Worm (Caenorhabditis elegans) whole organism, L4 larva: ENCODE data around the gene F33A8.7.

Source experiments
- D1046.2 ChIP-seq: fragments of 200-800 bp; sonication (Bioruptor generic); IDR thresholded peaks from 2 replicates; pipeline ENCODE4 v1.3.6; 2022; ENCODE audit warnings: missing genetic modification characterization, missing compliant biosample characterization
- F44E2.7 ChIP-seq: fragments of 200-800 bp; sonication (Bioruptor generic); IDR thresholded peaks from 2 replicates; pipeline ENCODE4 v2.1.2; 2022; ENCODE audit warnings: missing genetic modification characterization, missing compliant biosample characterization
- F49E8.2 ChIP-seq: sonication (generic microtip); optimal IDR thresholded peaks from 2 replicates; lab custom pipeline; 2016; ENCODE audit warnings: missing compliant biosample characterization, mild to moderate bottlenecking, missing genetic modification characterization, borderline replicate concordance
- R02D3.7 ChIP-seq: fragments of 150-350 bp; sonication (generic microtip); optimal IDR thresholded peaks from 3 replicates; lab custom pipeline; 2014; ENCODE audit warnings: missing biosample characterization, missing genetic modification characterization
- T20F7.1 ChIP-seq: fragments of 200-800 bp; sonication (Bioruptor generic); optimal IDR thresholded peaks from 2 replicates; lab custom pipeline; 2018; ENCODE audit warnings: mild to moderate bottlenecking, missing genetic modification characterization, missing compliant biosample characterization
- T26A8.4 ChIP-seq: fragments of 200-800 bp; sonication (Bioruptor generic); IDR thresholded peaks from 2 replicates; pipeline ENCODE4 v1.3.6; 2022; ENCODE audit warnings: missing genetic modification characterization, missing compliant biosample characterization
- Y105C5A.15 ChIP-seq: fragments of 200-800 bp; sonication (Bioruptor generic); IDR thresholded peaks from 2 replicates; pipeline ENCODE4 v1.3.6; 2022; ENCODE audit warnings: missing genetic modification characterization, missing compliant biosample characterization
- Y75B8A.6 ChIP-seq: fragments of 200-800 bp; sonication (Bioruptor generic); IDR thresholded peaks from 2 replicates; pipeline ENCODE4 v1.3.6; 2022; ENCODE audit warnings: missing genetic modification reagents, missing genetic modification characterization, missing compliant biosample characterization
- ZK546.5 ChIP-seq, 2 experiments: sonication (generic microtip); optimal IDR thresholded peaks; 2 replicates each; lab custom pipeline; 2017; ENCODE audit warnings: missing biosample characterization in 2 of 2, missing genetic modification characterization in 2 of 2
- ceh-20 ChIP-seq: fragments of 200-800 bp; sonication (Bioruptor generic); IDR thresholded peaks from 2 replicates; pipeline ENCODE4 v1.3.6; 2022; ENCODE audit warnings: missing genetic modification reagents, missing genetic modification characterization, missing compliant biosample characterization
- ceh-28 ChIP-seq: fragments of 150-350 bp; optimal IDR thresholded peaks from 2 replicates; lab custom pipeline; 2014; ENCODE audit warnings: missing biosample characterization, missing genetic modification reagents, missing genetic modification characterization
- ceh-82 ChIP-seq: sonication (generic microtip); optimal IDR thresholded peaks from 2 replicates; lab custom pipeline; 2017; ENCODE audit warnings: missing biosample characterization, missing genetic modification characterization
- daf-19 ChIP-seq: fragments of 200-800 bp; sonication (Bioruptor generic); conservative IDR thresholded peaks from 2 replicates; pipeline ENCODE4 v1.3.6; 2022; ENCODE audit warnings: missing genetic modification characterization, missing compliant biosample characterization
- daf-8 ChIP-seq: fragments of 200-800 bp; sonication (Bioruptor generic); IDR thresholded peaks from 2 replicates; pipeline ENCODE4 v1.3.6; 2022; ENCODE audit warnings: missing genetic modification characterization, missing compliant biosample characterization
- dmd-6 ChIP-seq: fragments of 200-800 bp; sonication (Bioruptor generic); IDR thresholded peaks from 2 replicates; pipeline ENCODE4 v1.3.6; 2022; ENCODE audit warnings: missing genetic modification reagents, missing genetic modification characterization, missing compliant biosample characterization
- duxl-1 ChIP-seq: sonication (generic microtip); optimal IDR thresholded peaks from 2 replicates; lab custom pipeline; 2016; ENCODE audit warnings: mild to moderate bottlenecking, missing genetic modification characterization, moderate library complexity, missing compliant biosample characterization; ENCODE audit not compliant: poor library complexity
- hif-1 ChIP-seq, 2 experiments: sonication (generic microtip); optimal IDR thresholded peaks; 2 replicates each; lab custom pipeline; 2016 to 2017; ENCODE audit warnings: missing compliant biosample characterization in 2 of 2, missing genetic modification characterization in 2 of 2, missing genetic modification reagents in 2 of 2, missing genotype in 2 of 2, mild to moderate bottlenecking in 1 of 2
- jun-1 ChIP-seq: fragments of 150-350 bp; optimal IDR thresholded peaks from 2 replicates; lab custom pipeline; 2014; ENCODE audit warnings: missing biosample characterization, missing genetic modification reagents, missing genetic modification characterization
- lim-7 ChIP-seq: fragments of 200-800 bp; sonication (Bioruptor generic); IDR thresholded peaks from 2 replicates; pipeline ENCODE4 v1.3.6; 2022; ENCODE audit warnings: missing genetic modification characterization, missing compliant biosample characterization
- lin-1 ChIP-seq: fragments of 200-800 bp; sonication (Bioruptor generic); IDR thresholded peaks from 2 replicates; pipeline ENCODE4 v1.3.6; 2022; ENCODE audit warnings: missing genetic modification reagents, missing genetic modification characterization, missing compliant biosample characterization
- lin-13 ChIP-seq: fragments of 150-350 bp; optimal IDR thresholded peaks from 2 replicates; lab custom pipeline; 2014; ENCODE audit warnings: missing biosample characterization, missing genetic modification reagents, missing genetic modification characterization
- lin-15B ChIP-seq: fragments of 150-350 bp; sonication (generic microtip); optimal IDR thresholded peaks from 3 replicates; lab custom pipeline; 2014; ENCODE audit warnings: missing biosample characterization, missing genetic modification characterization
- lin-38 ChIP-seq: fragments of 200-800 bp; sonication (Bioruptor generic); IDR thresholded peaks from 2 replicates; pipeline ENCODE4 v1.3.6; 2022; ENCODE audit warnings: missing genetic modification reagents, missing genetic modification characterization, missing compliant biosample characterization
- madf-5 ChIP-seq, 2 experiments: fragments of 200-800 bp; sonication (Bioruptor generic); IDR thresholded peaks; 2 replicates each; pipeline ENCODE4 v1.3.6; 2022; ENCODE audit warnings: missing compliant biosample characterization in 2 of 2, missing genetic modification characterization in 2 of 2
- mdl-1 ChIP-seq, 2 experiments: fragments of 150-350 bp in 1 of 2; sonication (generic microtip) in 1 of 2; optimal IDR thresholded peaks; 2 replicates each; lab custom pipeline; 2014 to 2017; ENCODE audit warnings: missing biosample characterization in 2 of 2, missing genetic modification characterization in 2 of 2
- mdt-29 ChIP-seq: fragments of 200-800 bp; sonication (Bioruptor generic); IDR thresholded peaks from 2 replicates; pipeline ENCODE4 v1.3.6; 2022; ENCODE audit warnings: missing genetic modification reagents, missing genetic modification characterization, missing compliant biosample characterization
- mes-2 ChIP-seq: sonication (generic microtip); optimal IDR thresholded peaks from 2 replicates; lab custom pipeline; 2016; ENCODE audit warnings: missing genotype, mild to moderate bottlenecking, missing genetic modification characterization, missing compliant biosample characterization; ENCODE audit not compliant: poor library complexity, severe bottlenecking
- mxl-3 ChIP-seq: fragments of 200-800 bp; sonication (Bioruptor generic); optimal IDR thresholded peaks from 2 replicates; lab custom pipeline; 2018; ENCODE audit warnings: mild to moderate bottlenecking, missing genetic modification characterization, missing compliant biosample characterization
- nhr-10 ChIP-seq: fragments of 150-350 bp; optimal IDR thresholded peaks from 2 replicates; lab custom pipeline; 2014; ENCODE audit warnings: missing biosample characterization, missing genetic modification characterization
- nhr-11 ChIP-seq: fragments of 150-350 bp; optimal IDR thresholded peaks from 2 replicates; lab custom pipeline; 2014; ENCODE audit warnings: missing biosample characterization, missing genetic modification characterization
- nhr-111 ChIP-seq: fragments of 200-800 bp; sonication (Bioruptor generic); optimal IDR thresholded peaks from 2 replicates; lab custom pipeline; 2018; ENCODE audit warnings: mild to moderate bottlenecking, missing genetic modification characterization, missing compliant biosample characterization
- nhr-28 ChIP-seq: fragments of 150-350 bp; optimal IDR thresholded peaks from 2 replicates; lab custom pipeline; 2014; ENCODE audit warnings: missing biosample characterization, missing genetic modification characterization
- nhr-41 ChIP-seq: fragments of 200-800 bp; sonication (Bioruptor generic); IDR thresholded peaks from 2 replicates; pipeline ENCODE4 v1.3.6; 2022; ENCODE audit warnings: missing genetic modification reagents, missing genetic modification characterization, missing compliant biosample characterization
- nhr-42 ChIP-seq: fragments of 200-800 bp; sonication (Bioruptor generic); IDR thresholded peaks from 2 replicates; pipeline ENCODE4 v1.3.6; 2022; ENCODE audit warnings: missing genetic modification characterization, missing compliant biosample characterization
- php-3 ChIP-seq: fragments of 200-800 bp; sonication (Bioruptor generic); IDR thresholded peaks from 2 replicates; pipeline ENCODE4 v1.3.6; 2022; ENCODE audit warnings: missing genetic modification reagents, missing genetic modification characterization, missing compliant biosample characterization
- skn-1 ChIP-seq: fragments of 150-350 bp; optimal IDR thresholded peaks from 2 replicates; lab custom pipeline; 2014; ENCODE audit warnings: missing biosample characterization, missing genetic modification characterization
- tra-1 ChIP-seq: fragments of 200-800 bp; sonication (Bioruptor generic); IDR thresholded peaks from 2 replicates; pipeline ENCODE4 v1.3.6; 2022; ENCODE audit warnings: missing genetic modification reagents, missing genetic modification characterization, missing compliant biosample characterization
- unc-62 ChIP-seq, 3 experiments: fragments of 150-350 bp in 1 of 3; sonication (generic microtip); optimal IDR thresholded peaks in 2 of 3; peaks in 1 of 3; 1 replicate in 1 of 3; 2 replicates in 2 of 3; lab custom pipeline; 2014 to 2017; ENCODE audit warnings: missing biosample characterization in 3 of 3, missing genetic modification characterization in 3 of 3, missing genetic modification reagents in 3 of 3, missing genotype in 1 of 3
- vab-7 ChIP-seq: fragments of 200-800 bp; sonication (Bioruptor generic); IDR thresholded peaks from 2 replicates; pipeline ENCODE4 v1.3.6; 2022; ENCODE audit warnings: missing genetic modification reagents, missing genetic modification characterization, missing compliant biosample characterization
- zfp-2 ChIP-seq: sonication (generic microtip); optimal IDR thresholded peaks from 2 replicates; lab custom pipeline; 2016; ENCODE audit warnings: mild to moderate bottlenecking, missing genetic modification characterization, missing compliant biosample characterization
- ztf-11 ChIP-seq: fragments of 150-350 bp; optimal IDR thresholded peaks from 2 replicates; lab custom pipeline; 2014; ENCODE audit warnings: missing biosample characterization, missing genetic modification characterization
- ztf-7 ChIP-seq: fragments of 150-350 bp; optimal IDR thresholded peaks from 2 replicates; lab custom pipeline; 2014; ENCODE audit warnings: missing biosample characterization, missing genetic modification characterization

Gene F33A8.7

ce11 chrII:11049876-11050275 is 24.4 kb upstream of the F33A8.7 start, which contains the start of the genes sdhd-1 and ilkp-1 (continued):
- no peak for TF ChIP-seq lin-1
- TF ChIP-seq F49E8.2 (tag; lab: Kevin White, UChicago): no peak
- no peak for TF ChIP-seq lim-7 (GFP tag; lab: Robert Waterston, UW)
- TF ChIP-seq D1046.2: no peak
- no peak for TF ChIP-seq nhr-11 (tag; lab: Kevin White, UChicago)
- no peak for TF ChIP-seq ceh-28 (tag; lab: Kevin White, UChicago)
- no peak for TF ChIP-seq ztf-11 (tag; lab: Kevin White, UChicago)
- no peak for TF ChIP-seq madf-5 (GFP tag; IDR thresholded peaks at IDR 0.05; lab: Robert Waterston, UW)
- no peak for TF ChIP-seq nhr-42
- no peak for TF ChIP-seq dmd-6 (GFP tag; lab: Robert Waterston, UW)
- no peak for TF ChIP-seq lin-38 (GFP tag; lab: Robert Waterston, UW)
- TF ChIP-seq nhr-111: no peak
- no peak for TF ChIP-seq ceh-82 (tag; lab: Kevin White, UChicago)
- TF ChIP-seq skn-1: no peak
- TF ChIP-seq php-3 (GFP tag; lab: Robert Waterston, UW): no peak
- TF ChIP-seq ZK546.5 (tag; optimal IDR thresholded peaks at IDR 0.05; lab: Kevin White, UChicago): no peak
- no peak for TF ChIP-seq zfp-2 (tag; lab: Kevin White, UChicago)
- no peak for TF ChIP-seq ztf-7 (tag; lab: Kevin White, UChicago)
- no peak for TF ChIP-seq nhr-28 (tag; lab: Kevin White, UChicago)
- no peak for TF ChIP-seq vab-7 (GFP tag; lab: Robert Waterston, UW)
- TF ChIP-seq unc-62 (GFP tag; optimal IDR thresholded peaks at IDR 0.05 in 1 of 2; lab: Kevin White, UChicago): no peak
- TF ChIP-seq unc-62 (tag; optimal IDR thresholded peaks at IDR 0.05; lab: Kevin White, UChicago): no peak
- TF ChIP-seq T26A8.4 (GFP tag; lab: Robert Waterston, UW): no peak
- peak in 1 of 2 experiments; percentile 98 for TF ChIP-seq hif-1 (tag; optimal IDR thresholded peaks at IDR 0.05; lab: Kevin White, UChicago)
- TF ChIP-seq lin-13 (GFP tag; lab: Kevin White, UChicago): no peak
- TF ChIP-seq daf-19: no peak
- no peak for TF ChIP-seq Y105C5A.15 (GFP tag; lab: Robert Waterston, UW)
- no peak for TF ChIP-seq duxl-1
- no peak for TF ChIP-seq tra-1 (GFP tag; lab: Robert Waterston, UW)
- no peak for TF ChIP-seq nhr-41 (GFP tag; lab: Robert Waterston, UW)
- TF ChIP-seq Y75B8A.6 (GFP tag; lab: Robert Waterston, UW): no peak
- TF ChIP-seq mes-2 (tag; lab: Kevin White, UChicago): peak; percentile 47
- no peak for TF ChIP-seq jun-1 (tag; lab: Kevin White, UChicago)
- no peak for TF ChIP-seq F44E2.7 (GFP tag; lab: Robert Waterston, UW)
- no peak for TF ChIP-seq lin-15B (tag; lab: Kevin White, UChicago)
- no peak for TF ChIP-seq nhr-10
- no peak for TF ChIP-seq mxl-3 (GFP tag; lab: Kevin White, UChicago)
- TF ChIP-seq ceh-20 (GFP tag; lab: Robert Waterston, UW): no peak
- no peak for TF ChIP-seq R02D3.7
- no peak for TF ChIP-seq mdl-1 (tag; optimal IDR thresholded peaks at IDR 0.05; lab: Kevin White, UChicago)

- 0 out of 2 replicates have a peak, but pooled peaks have one; percentile 27 for TF ChIP-seq lin-38 (GFP tag; lab: Robert Waterston, UW)
- no peak for TF ChIP-seq F49E8.2 (tag; lab: Kevin White, UChicago)
- TF ChIP-seq unc-62 (GFP tag; optimal IDR thresholded peaks at IDR 0.05 in 1 of 2; lab: Kevin White, UChicago): peak in 1 of 2 experiments; percentile 14
- TF ChIP-seq unc-62 (tag; optimal IDR thresholded peaks at IDR 0.05; lab: Kevin White, UChicago): no peak
- no peak for TF ChIP-seq mdt-29
- TF ChIP-seq daf-8: no peak
- TF ChIP-seq T20F7.1 (GFP tag; lab: Kevin White, UChicago): peak; percentile 17
- no peak for TF ChIP-seq skn-1
Observed at ce11 chrII:11048930-11049329, 23.5 kb upstream of the F33A8.7 start, which contains the start of gene F33A8.4. Gene F33A8.4 (minus strand): TSS chrII:11049030.
